Fruit fly (Drosophila melanogaster): ENCODE results near the gene CG42460.
"Not testable (repeated sequence)": the region's sequence is repeated elsewhere in the genome, so short reads cannot be mapped to it uniquely, and the experiment has no call there.

CG42460 gene

DNA sequence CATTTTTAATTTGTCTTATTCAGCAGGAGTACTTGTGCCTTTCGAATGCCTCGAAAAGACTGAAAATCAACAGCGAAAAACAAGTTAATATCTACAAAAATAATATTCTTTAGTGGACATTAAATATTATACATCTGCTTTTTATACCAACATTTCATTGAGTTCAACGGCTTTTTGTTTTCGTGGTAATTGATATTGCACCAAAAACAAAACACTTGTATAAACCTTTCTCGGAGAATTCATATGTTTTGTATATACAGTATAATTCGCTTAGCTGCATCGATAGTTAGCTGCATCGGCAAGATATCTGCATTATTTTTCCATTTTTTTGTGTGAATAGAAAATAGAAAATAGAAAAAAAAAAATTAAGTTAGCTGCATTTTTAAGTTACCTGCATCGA is at the start of gene CG42460:
Gene CG42460 (minus strand): TSS at position 101 of the 400 bp plus-strand sequence.
- not testable (repeated sequence) for TF ChIP-seq ttk, Myc, Sin3A (optimal IDR thresholded peaks at IDR 0.05)

DNA sequence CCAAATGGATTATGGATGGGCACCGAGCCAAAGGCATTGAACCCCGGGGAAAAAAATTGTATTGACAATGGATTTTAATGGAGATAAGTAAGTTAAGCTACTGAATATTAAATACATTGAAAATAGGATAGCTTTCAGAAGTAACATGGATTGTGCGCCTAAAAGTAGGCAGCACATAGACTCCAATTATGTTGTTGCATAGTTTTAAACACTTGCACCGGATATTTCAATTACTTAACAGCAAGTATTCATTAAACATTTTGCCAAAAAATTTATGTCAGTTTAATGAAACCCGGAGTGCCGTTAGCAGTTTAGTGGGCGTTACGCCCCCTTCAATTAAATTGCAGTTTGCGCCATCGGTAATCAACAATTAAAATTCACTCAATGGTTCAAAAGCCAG is 49.8 kb upstream of the CG42460 start:
- TF ChIP-seq Myc (optimal IDR thresholded peaks at IDR 0.05) (no peak), h (optimal IDR thresholded peaks at IDR 0.05) (no peak), ttk (optimal IDR thresholded peaks at IDR 0.05) (no peak), psq (optimal IDR thresholded peaks at IDR 0.05) (no peak), insv (optimal IDR thresholded peaks at IDR 0.05) (no peak), Sin3A (optimal IDR thresholded peaks at IDR 0.05) (no peak)

DNA sequence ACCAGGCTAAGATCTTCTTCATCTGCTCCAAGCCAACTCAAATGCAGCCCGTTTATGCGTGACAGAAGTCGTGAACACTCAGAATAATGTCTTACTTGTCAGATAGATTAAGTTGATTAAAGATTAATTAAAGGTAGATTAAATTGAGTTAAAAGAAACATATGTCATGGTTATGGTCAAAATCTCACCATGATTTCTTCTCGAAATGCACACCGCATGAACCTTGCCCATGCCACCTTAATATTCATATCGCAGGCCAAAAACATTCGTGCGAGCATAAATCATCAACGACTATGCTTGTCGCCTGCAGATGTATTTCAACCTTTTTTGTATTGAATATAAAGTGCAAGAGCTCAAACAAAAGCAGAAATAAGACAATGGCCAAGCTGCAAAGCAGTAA is 48.8 kb upstream of the CG42460 start:
- TF ChIP-seq Sin3A (optimal IDR thresholded peaks at IDR 0.05) (no peak), Myc (optimal IDR thresholded peaks at IDR 0.05) (no peak), h (optimal IDR thresholded peaks at IDR 0.05) (no peak), insv (optimal IDR thresholded peaks at IDR 0.05) (no peak), psq (optimal IDR thresholded peaks at IDR 0.05) (no peak), ttk (optimal IDR thresholded peaks at IDR 0.05) (no peak)

DNA sequence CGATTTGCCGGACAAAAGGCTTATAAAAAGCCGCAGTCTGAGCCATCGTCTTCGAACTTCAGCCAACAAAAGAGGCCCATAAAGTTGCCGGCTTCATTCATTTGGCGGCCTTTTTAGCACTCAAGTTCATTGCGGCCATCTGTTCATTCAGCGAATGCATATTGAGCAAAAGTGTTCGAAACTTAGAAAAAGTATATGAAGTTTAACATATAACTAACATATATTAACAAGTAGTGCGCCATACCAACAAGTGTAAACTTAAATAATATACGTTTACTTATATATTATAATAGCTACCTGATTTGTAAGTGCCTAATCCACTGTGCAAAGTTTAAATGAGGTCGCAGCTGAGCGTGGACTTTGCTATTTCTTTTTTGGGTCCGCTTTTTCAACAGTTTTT is 48.1 kb upstream of the CG42460 start:
- no peak for TF ChIP-seq Sin3A (optimal IDR thresholded peaks at IDR 0.05)

DNA sequence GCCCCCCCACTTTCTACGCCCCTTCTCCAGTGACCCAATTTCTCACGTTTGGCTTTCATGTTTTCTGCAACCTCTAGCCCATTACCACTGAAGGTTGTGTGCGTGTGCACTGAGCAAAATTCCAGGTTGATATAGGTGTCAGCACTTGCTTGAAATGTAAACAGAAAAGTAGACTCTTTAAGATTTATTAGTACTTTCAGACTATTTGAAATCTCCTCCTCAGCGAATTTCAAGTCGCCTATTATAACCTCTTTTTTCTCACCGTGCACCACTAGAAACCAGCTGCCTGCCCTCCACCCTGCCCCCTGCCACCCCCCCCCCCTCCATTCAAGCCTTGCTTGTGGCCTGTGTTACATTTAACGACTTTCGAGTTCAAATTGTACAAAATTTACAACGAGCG is 46.8 kb upstream of the CG42460 start:
- TF ChIP-seq ttk (optimal IDR thresholded peaks at IDR 0.05) (no peak), Myc (optimal IDR thresholded peaks at IDR 0.05) (no peak), Sin3A (optimal IDR thresholded peaks at IDR 0.05) (no peak), psq (optimal IDR thresholded peaks at IDR 0.05) (no peak), insv (optimal IDR thresholded peaks at IDR 0.05) (no peak), h (optimal IDR thresholded peaks at IDR 0.05) (no peak)

DNA sequence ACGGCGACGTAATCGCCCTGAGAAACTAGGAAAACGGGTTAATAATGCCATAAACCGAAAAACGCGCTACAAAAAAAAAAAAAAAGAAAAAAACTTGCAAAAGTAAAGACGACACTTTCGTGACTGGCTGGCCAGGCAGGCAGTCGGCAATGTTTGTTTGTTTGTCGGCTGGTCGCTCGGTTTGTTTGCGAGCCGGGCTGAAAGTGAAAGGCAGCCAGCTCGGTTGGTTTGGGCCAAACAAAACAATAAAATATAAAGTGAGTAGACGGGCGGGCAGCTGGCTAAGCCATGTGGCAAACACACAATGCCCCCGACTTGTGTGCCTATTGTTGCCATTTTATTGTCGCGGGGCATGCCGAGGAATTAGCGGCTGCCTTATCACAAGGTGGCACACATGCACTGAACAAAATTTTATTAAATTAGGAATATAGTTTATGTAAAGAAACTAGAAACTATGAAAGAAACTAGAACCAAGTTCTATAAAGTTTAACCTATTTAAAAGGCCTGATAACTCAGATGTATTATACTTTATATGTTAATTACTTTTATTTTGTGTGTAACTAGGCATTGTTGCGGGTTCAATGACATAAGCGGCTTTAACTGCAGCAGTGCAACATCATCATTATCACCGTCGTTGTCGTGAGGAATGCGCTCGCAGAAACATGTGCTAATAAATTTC is 40.3 kb upstream of the CG42460 start:
- no peak for TF ChIP-seq Myc (optimal IDR thresholded peaks at IDR 0.05)
- TF ChIP-seq ttk (optimal IDR thresholded peaks at IDR 0.05) = no peak
- TF ChIP-seq h (optimal IDR thresholded peaks at IDR 0.05) = no peak
- TF ChIP-seq Sin3A (optimal IDR thresholded peaks at IDR 0.05) = no peak
- TF ChIP-seq psq (optimal IDR thresholded peaks at IDR 0.05) = no peak
- no peak for TF ChIP-seq insv (optimal IDR thresholded peaks at IDR 0.05)

DNA sequence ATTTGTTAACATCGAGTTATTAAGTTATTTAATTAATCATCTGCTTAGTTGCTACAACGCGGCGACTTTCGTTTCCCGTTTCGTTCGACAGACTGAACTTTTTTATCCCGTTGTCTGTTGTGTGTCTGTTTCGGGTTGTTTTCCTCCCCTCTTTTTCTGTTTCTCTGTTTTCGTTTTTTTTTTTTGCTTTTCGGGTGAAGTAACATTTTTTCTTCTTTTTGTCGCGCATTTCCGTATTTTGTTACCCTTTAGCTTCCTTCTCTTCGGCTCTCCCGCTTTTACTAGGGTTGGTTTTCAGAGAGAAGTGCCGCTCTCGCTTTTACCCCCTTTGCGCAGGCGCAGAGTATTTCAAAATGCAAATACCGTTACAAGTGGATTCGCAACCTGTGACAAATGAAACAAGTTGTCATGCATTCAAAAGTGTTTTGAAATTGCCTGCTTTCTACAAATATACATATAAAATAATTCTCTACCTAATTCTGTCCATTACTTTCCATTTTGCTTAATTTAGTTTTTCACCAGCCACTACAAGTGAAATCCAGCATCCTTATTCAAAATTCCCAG is 38.5 kb upstream of the CG42460 start, which contains the start of gene Pgant2:
Gene Pgant2 (minus strand): TSS at position 51 of the 564 bp plus-strand sequence.
- TF ChIP-seq psq (optimal IDR thresholded peaks at IDR 0.05) (no peak), Myc (optimal IDR thresholded peaks at IDR 0.05) (no peak), Sin3A (optimal IDR thresholded peaks at IDR 0.05) (no peak), ttk (optimal IDR thresholded peaks at IDR 0.05) (no peak)

DNA sequence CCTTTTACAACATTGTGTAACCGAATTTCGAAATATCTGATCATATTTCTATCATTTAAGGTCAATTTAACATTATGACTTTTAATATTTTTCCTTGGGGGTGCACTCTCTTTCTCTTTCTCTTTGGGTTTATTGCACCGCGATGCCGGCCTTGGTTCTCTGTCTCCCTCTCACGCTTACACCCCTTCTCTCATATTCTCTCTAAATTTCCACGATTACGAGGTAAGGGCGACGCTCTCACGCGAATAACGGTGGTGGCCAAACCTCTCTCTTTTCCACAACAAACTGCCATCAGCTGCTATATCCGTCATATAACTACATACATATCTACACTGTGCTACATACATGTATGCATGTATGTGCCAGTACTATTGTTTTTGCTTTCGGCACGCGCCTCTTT is 37.7 kb upstream of the CG42460 start:
- TF ChIP-seq h (optimal IDR thresholded peaks at IDR 0.05) = no peak
- TF ChIP-seq insv (optimal IDR thresholded peaks at IDR 0.05) = no peak
- no peak for TF ChIP-seq Myc (optimal IDR thresholded peaks at IDR 0.05)
- TF ChIP-seq psq (optimal IDR thresholded peaks at IDR 0.05) = no peak
- no peak for TF ChIP-seq Sin3A (optimal IDR thresholded peaks at IDR 0.05)
- TF ChIP-seq ttk (optimal IDR thresholded peaks at IDR 0.05) = no peak

DNA sequence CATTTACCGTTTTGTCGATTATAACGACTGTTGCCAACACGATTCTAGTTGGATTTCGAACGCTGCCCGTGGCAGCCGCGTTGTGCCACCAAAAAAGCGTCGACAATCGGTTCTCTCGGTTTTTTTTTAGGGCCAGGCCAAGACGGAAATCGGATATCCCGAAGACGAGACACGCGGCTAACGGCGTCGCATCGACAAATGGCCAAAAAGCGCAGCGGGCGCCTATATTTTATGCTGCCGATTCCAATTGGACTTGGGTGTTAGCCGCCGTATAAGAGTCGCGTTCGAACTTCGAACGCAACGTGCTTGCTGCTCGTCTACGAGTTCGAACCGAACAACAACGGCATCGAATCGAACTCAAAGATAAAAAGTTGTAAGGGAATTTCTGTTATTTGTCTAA is 34.5 kb upstream of the CG42460 start:
- TF ChIP-seq ttk (optimal IDR thresholded peaks at IDR 0.05) = no peak
- TF ChIP-seq Myc (optimal IDR thresholded peaks at IDR 0.05) = no peak
- TF ChIP-seq insv (optimal IDR thresholded peaks at IDR 0.05) = no peak
- no peak for TF ChIP-seq psq (optimal IDR thresholded peaks at IDR 0.05)
- no peak for TF ChIP-seq h (optimal IDR thresholded peaks at IDR 0.05)
- TF ChIP-seq Sin3A (optimal IDR thresholded peaks at IDR 0.05) = no peak

DNA sequence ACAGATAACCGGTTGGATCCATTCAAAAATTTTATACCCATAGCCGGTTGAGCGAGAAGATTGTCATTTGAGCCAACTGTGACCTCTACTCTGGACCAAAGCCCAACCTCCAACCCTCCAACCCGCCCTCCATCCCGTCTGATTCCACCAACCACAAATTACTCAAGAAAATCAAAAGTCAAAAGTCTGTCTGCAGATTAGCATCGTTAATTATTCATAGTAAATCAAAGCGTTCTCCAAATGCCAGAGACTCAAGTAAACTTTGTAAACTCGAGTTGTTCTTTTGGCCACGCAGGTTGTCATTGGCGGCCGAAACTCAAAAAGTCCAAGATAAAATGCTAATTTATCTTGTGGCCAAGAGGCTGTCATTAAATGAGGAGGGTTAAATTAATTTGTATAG is 29.3 kb upstream of the CG42460 start:
- TF ChIP-seq ttk (optimal IDR thresholded peaks at IDR 0.05) (no peak), Myc (optimal IDR thresholded peaks at IDR 0.05) (no peak), Sin3A (optimal IDR thresholded peaks at IDR 0.05) (no peak), psq (optimal IDR thresholded peaks at IDR 0.05) (no peak), insv (optimal IDR thresholded peaks at IDR 0.05) (no peak), h (optimal IDR thresholded peaks at IDR 0.05) (no peak)

DNA sequence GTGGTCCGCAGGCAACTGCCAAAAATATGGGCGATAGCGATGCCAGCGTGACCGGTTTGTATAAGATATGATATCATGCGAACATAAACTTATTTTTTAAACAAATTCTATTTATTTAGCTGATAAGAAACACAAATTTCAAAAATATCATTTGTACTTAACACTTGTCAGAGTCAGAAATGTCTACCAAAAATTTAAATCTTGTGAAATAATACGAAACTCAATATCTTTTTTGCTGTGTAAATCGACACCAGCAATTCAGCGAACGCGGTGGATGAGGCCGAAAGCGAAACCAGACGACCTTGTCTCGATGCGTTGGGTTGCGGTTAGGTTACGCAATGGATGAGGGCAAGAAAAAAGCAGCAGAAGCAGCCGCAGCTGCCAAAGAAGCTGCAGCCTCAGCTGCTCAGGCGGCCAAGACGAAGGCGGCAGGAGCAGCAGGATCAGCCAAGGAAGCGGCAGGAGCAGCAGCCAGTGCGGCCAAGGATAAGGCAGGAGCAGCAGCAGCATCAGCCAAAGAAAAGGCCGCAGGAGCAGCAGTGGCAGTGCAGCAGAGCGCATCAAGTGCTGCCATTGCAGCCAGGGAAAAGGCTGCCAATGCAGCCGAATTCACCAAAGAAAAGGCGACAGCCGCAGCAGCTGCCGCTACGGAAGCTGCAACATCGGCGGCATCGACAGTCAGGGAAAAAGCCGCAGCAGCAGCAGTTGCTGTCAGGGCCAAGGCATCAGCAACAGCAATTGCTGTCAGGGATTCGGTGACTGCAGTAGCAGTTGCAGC is 28.4 kb upstream of the CG42460 start, which contains the start of gene CG31952:
Gene CG31952 (plus strand): TSS at position 167 of the 778 bp plus-strand sequence.
- TF ChIP-seq Sin3A (optimal IDR thresholded peaks at IDR 0.05) = no peak
- TF ChIP-seq ttk (optimal IDR thresholded peaks at IDR 0.05) = no peak
- TF ChIP-seq Myc (optimal IDR thresholded peaks at IDR 0.05) = no peak
- no peak for TF ChIP-seq h (optimal IDR thresholded peaks at IDR 0.05)

DNA sequence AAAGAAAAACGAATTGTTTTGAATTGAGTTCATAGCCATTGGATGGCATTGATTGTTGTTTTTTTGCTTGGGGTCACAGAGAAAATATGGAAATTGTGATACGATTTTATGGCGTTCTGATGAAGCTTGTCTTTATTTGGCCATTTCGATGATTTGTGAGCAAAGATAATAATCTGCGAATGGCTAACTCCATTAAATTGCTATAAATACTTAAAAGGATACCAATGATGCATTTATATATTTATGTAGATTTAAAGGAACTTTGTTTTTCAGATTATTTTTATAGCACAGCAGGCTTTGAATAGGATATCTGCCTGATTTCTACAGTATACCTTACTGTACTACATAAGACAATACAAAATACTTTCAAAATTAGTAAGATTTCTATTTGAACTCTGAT is 22.0 kb upstream of the CG42460 start, which contains the start of gene CG8840:
Gene CG8840 (plus strand): TSS at position 301 of the 400 bp plus-strand sequence.
- TF ChIP-seq psq (optimal IDR thresholded peaks at IDR 0.05) (no peak), Myc (optimal IDR thresholded peaks at IDR 0.05) (no peak), ttk (optimal IDR thresholded peaks at IDR 0.05) (no peak), insv (optimal IDR thresholded peaks at IDR 0.05) (no peak), h (optimal IDR thresholded peaks at IDR 0.05) (no peak)
